Fruit fly (Drosophila melanogaster) whole organism, pupa: ENCODE results near the gene CG11267.

Experiments
- CG10348 ChIP-seq: fragments of 200-800 bp; sonication (Bioruptor generic); IDR thresholded peaks from 2 replicates; pipeline ENCODE4 v1.3.6; 2022; ENCODE audit warnings: missing biosample characterization, missing genetic modification characterization
- CG12605 ChIP-seq: fragments of 200-800 bp; sonication (Bioruptor generic); IDR thresholded peaks from 2 replicates; pipeline ENCODE4 v1.3.6; 2022; ENCODE audit warnings: missing biosample characterization, missing genetic modification characterization
- CG17806 ChIP-seq: fragments of 200-800 bp; sonication (Bioruptor generic); optimal IDR thresholded peaks from 2 replicates; lab custom pipeline; 2018; ENCODE audit warnings: missing biosample characterization, mild to moderate bottlenecking, missing genetic modification characterization, moderate library complexity
- CG32121 ChIP-seq: fragments of 200-800 bp; sonication (Bioruptor generic); IDR thresholded peaks from 2 replicates; pipeline ENCODE4 v1.3.6; 2022; ENCODE audit warnings: missing biosample characterization, missing genetic modification characterization
- CG8159 ChIP-seq: fragments of 200-800 bp; sonication (Bioruptor generic); optimal IDR thresholded peaks from 3 replicates; lab custom pipeline; 2018; ENCODE audit warnings: missing biosample characterization, mild to moderate bottlenecking, missing genetic modification characterization, moderate library complexity
- Snoo ChIP-seq: fragments of 200-800 bp; sonication (Bioruptor generic); optimal IDR thresholded peaks from 3 replicates; lab custom pipeline; 2017; ENCODE audit warnings: missing biosample characterization, mild to moderate bottlenecking, missing genetic modification characterization, inconsistent platforms

dm6 chr3L:13065619-13066018, 49.8 kb downstream of the CG11267 start:
- no peak for TF ChIP-seq Snoo (tag; lab: Kevin White, UChicago)
- TF ChIP-seq CG17806 (tag; lab: Kevin White, UChicago): no peak
- TF ChIP-seq CG8159 (tag; lab: Kevin White, UChicago): no peak
- no peak for TF ChIP-seq CG32121 (GFP tag; lab: Robert Waterston, UW)
- no peak for TF ChIP-seq CG12605 (GFP tag; lab: Robert Waterston, UW)
- TF ChIP-seq CG10348 (GFP tag; lab: Robert Waterston, UW): no peak
